Worm (Caenorhabditis elegans) whole organism, late embryonic: Measurements from ENCODE around the gene ZC443.4.

ENCODE experiments used
- K02D7.2 ChIP-seq: sonication (generic microtip); optimal IDR thresholded peaks from 2 replicates; lab custom pipeline; 2017; ENCODE audit warnings: mild to moderate bottlenecking, missing genetic modification characterization, missing compliant biosample characterization
- K09A11.1 ChIP-seq: sonication (generic microtip); optimal IDR thresholded peaks from 2 replicates; lab custom pipeline; 2017; ENCODE audit warnings: antibody characterized with exemption, mild to moderate bottlenecking, missing genetic modification characterization, missing compliant biosample characterization; ENCODE audit not compliant: insufficient read depth
- T23F11.4 ChIP-seq: fragments of 200-800 bp; sonication (Bioruptor generic); optimal IDR thresholded peaks from 2 replicates; lab custom pipeline; 2018; ENCODE audit warnings: mild to moderate bottlenecking, missing genetic modification characterization, missing compliant biosample characterization
- ahr-1 ChIP-seq: sonication (generic microtip); optimal IDR thresholded peaks from 2 replicates; lab custom pipeline; 2016; ENCODE audit warnings: missing genetic modification characterization, missing compliant biosample characterization
- ama-1 ChIP-seq: fragments of 150-350 bp; optimal IDR thresholded peaks from 2 replicates; lab custom pipeline; 2014
- ceh-14 ChIP-seq: sonication (generic microtip); optimal IDR thresholded peaks from 2 replicates; lab custom pipeline; 2016; ENCODE audit warnings: missing genotype, missing genetic modification characterization, missing compliant biosample characterization
- ceh-18 ChIP-seq: sonication (generic microtip); optimal IDR thresholded peaks from 2 replicates; lab custom pipeline; 2016; ENCODE audit warnings: missing genetic modification characterization, missing compliant biosample characterization
- ceh-19 ChIP-seq: fragments of 200-800 bp; sonication (Bioruptor generic); optimal IDR thresholded peaks from 2 replicates; lab custom pipeline; 2018; ENCODE audit warnings: mild to moderate bottlenecking, missing genetic modification characterization, missing compliant biosample characterization
- ceh-2 ChIP-seq: sonication (generic microtip); optimal IDR thresholded peaks from 2 replicates; lab custom pipeline; 2016; ENCODE audit warnings: missing genotype, missing genetic modification characterization, missing compliant biosample characterization
- ceh-24 ChIP-seq: sonication (generic microtip); optimal IDR thresholded peaks from 2 replicates; lab custom pipeline; 2016; ENCODE audit warnings: mild to moderate bottlenecking, missing genetic modification characterization, missing compliant biosample characterization
- ceh-30 ChIP-seq: fragments of 150-350 bp; optimal IDR thresholded peaks from 2 replicates; lab custom pipeline; 2014; ENCODE audit warnings: missing biosample characterization, missing genetic modification characterization
- ceh-31 ChIP-seq: sonication (generic microtip); optimal IDR thresholded peaks from 2 replicates; lab custom pipeline; 2016; ENCODE audit warnings: missing genetic modification characterization, missing compliant biosample characterization
- ceh-34 ChIP-seq: sonication (generic microtip); optimal IDR thresholded peaks from 2 replicates; lab custom pipeline; 2016; ENCODE audit warnings: mild to moderate bottlenecking, missing genetic modification characterization, missing compliant biosample characterization
- ceh-45 ChIP-seq: fragments of 200-800 bp; sonication (Bioruptor generic); IDR thresholded peaks from 2 replicates; pipeline ENCODE4 v1.3.6; 2022; ENCODE audit warnings: missing genetic modification reagents, missing genetic modification characterization, missing compliant biosample characterization
- ceh-48 ChIP-seq: sonication (generic microtip); optimal IDR thresholded peaks from 2 replicates; lab custom pipeline; 2016; ENCODE audit warnings: missing genetic modification characterization, inconsistent platforms, missing compliant biosample characterization
- che-1 ChIP-seq: sonication (generic microtip); optimal IDR thresholded peaks from 2 replicates; lab custom pipeline; 2016; ENCODE audit warnings: mild to moderate bottlenecking, missing genetic modification characterization, missing compliant biosample characterization
- dve-1 ChIP-seq: sonication (generic microtip); optimal IDR thresholded peaks from 2 replicates; lab custom pipeline; 2017; ENCODE audit warnings: antibody characterized with exemption, mild to moderate bottlenecking, missing genetic modification characterization, missing compliant biosample characterization
- elt-2 ChIP-seq: sonication (generic microtip); optimal IDR thresholded peaks from 2 replicates; lab custom pipeline; 2016; ENCODE audit warnings: missing genetic modification reagents, missing genetic modification characterization, missing compliant biosample characterization
- ets-4 ChIP-seq: sonication (generic microtip); optimal IDR thresholded peaks from 2 replicates; lab custom pipeline; 2016; ENCODE audit warnings: missing genetic modification characterization, missing compliant biosample characterization
- gmeb-2 ChIP-seq: sonication (generic microtip); optimal IDR thresholded peaks from 2 replicates; lab custom pipeline; 2016; ENCODE audit warnings: missing genetic modification characterization, inconsistent platforms, missing compliant biosample characterization
- hlh-8 ChIP-seq: sonication (generic microtip); optimal IDR thresholded peaks from 2 replicates; lab custom pipeline; 2016; ENCODE audit warnings: missing genotype, missing genetic modification characterization, missing compliant biosample characterization
- lim-6 ChIP-seq: sonication (generic microtip); optimal IDR thresholded peaks from 2 replicates; lab custom pipeline; 2016; ENCODE audit warnings: missing genetic modification characterization, missing compliant biosample characterization
- nfya-1 ChIP-seq: sonication (generic microtip); optimal IDR thresholded peaks from 2 replicates; lab custom pipeline; 2017; ENCODE audit warnings: missing genetic modification characterization, mild to moderate bottlenecking, missing compliant biosample characterization, antibody characterized with exemption, moderate library complexity
- pax-1 ChIP-seq: fragments of 150-350 bp; optimal IDR thresholded peaks from 2 replicates; lab custom pipeline; 2014; ENCODE audit warnings: missing biosample characterization, missing genetic modification characterization
- pha-4 ChIP-seq: fragments of 150-350 bp; optimal IDR thresholded peaks from 2 replicates; lab custom pipeline; 2018; ENCODE audit warnings: missing biosample characterization, missing genetic modification reagents, missing genetic modification characterization
- pqm-1 ChIP-seq: sonication (generic microtip); optimal IDR thresholded peaks from 2 replicates; lab custom pipeline; 2016; ENCODE audit warnings: missing genetic modification characterization, missing compliant biosample characterization
- pros-1 ChIP-seq: fragments of 150-350 bp; optimal IDR thresholded peaks from 2 replicates; lab custom pipeline; 2014; ENCODE audit warnings: missing biosample characterization, missing genetic modification reagents, missing genetic modification characterization
- rnt-1 ChIP-seq: sonication (generic microtip); optimal IDR thresholded peaks from 2 replicates; lab custom pipeline; 2016; ENCODE audit warnings: missing genetic modification characterization, missing compliant biosample characterization
- sox-2 ChIP-seq: fragments of 200-800 bp; sonication (Bioruptor generic); IDR thresholded peaks from 2 replicates; pipeline ENCODE4 v1.3.6; 2022; ENCODE audit warnings: missing genetic modification reagents, missing genetic modification characterization, missing compliant biosample characterization
- sox-4 ChIP-seq: sonication (generic microtip); optimal IDR thresholded peaks from 2 replicates; lab custom pipeline; 2017; ENCODE audit warnings: mild to moderate bottlenecking, missing genetic modification characterization, inconsistent platforms, missing compliant biosample characterization
- unc-3 ChIP-seq, 2 experiments: fragments of 200-800 bp in 1 of 2; sonication (Bioruptor generic) in 1 of 2; sonication (generic microtip) in 1 of 2; conservative IDR thresholded peaks in 1 of 2; optimal IDR thresholded peaks in 1 of 2; 2 replicates each; pipeline versions ENCODE4 v1.3.6 to Lab custom; 2016 to 2022; ENCODE audit warnings: missing compliant biosample characterization in 2 of 2, missing genetic modification characterization in 2 of 2, missing genetic modification reagents in 1 of 2
- unc-42 ChIP-seq: sonication (generic microtip); optimal IDR thresholded peaks from 2 replicates; lab custom pipeline; 2016; ENCODE audit warnings: missing genotype, missing genetic modification characterization, missing compliant biosample characterization
- unc-55 ChIP-seq: sonication (generic microtip); optimal IDR thresholded peaks from 2 replicates; lab custom pipeline; 2017; ENCODE audit warnings: missing biosample characterization, missing genetic modification reagents, missing genetic modification characterization
- unc-86 ChIP-seq: sonication (generic microtip); optimal IDR thresholded peaks from 2 replicates; lab custom pipeline; 2016; ENCODE audit warnings: missing genetic modification characterization, missing compliant biosample characterization
- zip-5 ChIP-seq: sonication (generic microtip); optimal IDR thresholded peaks from 2 replicates; lab custom pipeline; 2016; ENCODE audit warnings: missing genetic modification characterization, missing compliant biosample characterization

Gene ZC443.4

ce11 chrV:12795927-12796326 lies 23.8 kb downstream of the ZC443.4 start:
- no peak for TF ChIP-seq sox-4 (tag; lab: Kevin White, UChicago)
- peak; percentile 16 for TF ChIP-seq elt-2 (tag; lab: Kevin White, UChicago)
- TF ChIP-seq sox-2 (GFP tag; lab: Robert Waterston, UW), result no peak
- no peak for TF ChIP-seq dve-1 (tag; lab: Kevin White, UChicago)

DNA sequence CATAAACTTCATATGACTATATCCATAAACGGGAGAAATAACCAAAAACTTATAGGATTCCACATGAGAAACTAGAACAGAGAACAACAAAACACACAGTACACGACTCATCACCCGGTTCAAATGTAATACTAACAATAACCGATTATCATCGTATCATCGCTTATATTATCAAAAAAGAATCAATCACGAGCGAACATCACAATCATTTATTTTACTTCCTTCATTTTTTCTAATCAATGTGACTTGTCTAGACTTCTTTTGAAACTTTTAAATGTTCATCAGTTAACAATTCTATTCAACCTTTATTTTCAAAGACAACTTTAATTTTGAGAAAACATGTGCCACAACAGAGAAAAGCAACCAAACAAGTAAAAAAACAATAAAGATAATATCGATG lies 24.5 kb downstream of the ZC443.4 start, which contains the start of gene ugt-4:
TSS of gene ugt-4 (minus strand) at position 141 of the 400 bp plus-strand sequence.
- no peak for TF ChIP-seq lim-6 (tag; lab: Kevin White, UChicago)
- peak; percentile 21 for TF ChIP-seq elt-2 (tag; lab: Kevin White, UChicago)
- TF ChIP-seq, all 69 proteins: peak for 1

DNA sequence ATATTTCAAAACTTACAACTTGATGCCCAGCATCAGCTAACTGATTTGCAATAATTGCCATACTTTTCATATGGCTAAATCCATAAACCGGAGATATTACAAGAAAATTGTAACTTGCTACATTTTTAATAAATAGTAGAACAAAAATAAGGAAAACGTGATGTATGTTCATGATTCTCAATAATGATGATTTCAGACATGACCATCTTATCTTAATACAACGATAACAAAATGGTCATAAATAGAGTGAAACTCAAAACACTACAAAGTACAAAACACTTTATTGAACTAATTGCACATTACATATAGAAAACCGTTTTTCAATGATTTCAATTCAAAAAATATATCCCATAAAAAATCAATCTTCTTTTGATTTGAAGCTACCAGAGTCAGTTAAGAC lies 26.9 kb downstream of the ZC443.4 start, which contains the start of gene ugt-5:
TSS of gene ugt-5 (minus strand) at position 214 of the 400 bp plus-strand sequence.
- no peak for TF ChIP-seq pax-1
- no peak for TF ChIP-seq T23F11.4
- TF ChIP-seq che-1 (tag; lab: Kevin White, UChicago), result no peak
- no peak for TF ChIP-seq ets-4 (tag; lab: Kevin White, UChicago)
- no peak for TF ChIP-seq gmeb-2 (tag; lab: Kevin White, UChicago)
- TF ChIP-seq K02D7.2 (tag; lab: Kevin White, UChicago), result no peak
- TF ChIP-seq unc-3 (GFP tag; conservative IDR thresholded peaks at IDR 0.05; lab: Robert Waterston, UW), result no peak
- no peak for TF ChIP-seq unc-3 (tag; optimal IDR thresholded peaks at IDR 0.05; lab: Kevin White, UChicago)
- TF ChIP-seq ceh-14, result no peak
- no peak for TF ChIP-seq unc-55 (GFP tag; lab: Kevin White, UChicago)
- TF ChIP-seq pqm-1 (tag; lab: Kevin White, UChicago), result no peak
- TF ChIP-seq ceh-31 (tag; lab: Kevin White, UChicago), result no peak
- TF ChIP-seq ceh-30, result no peak
- no peak for TF ChIP-seq rnt-1 (tag; lab: Kevin White, UChicago)
- TF ChIP-seq K09A11.1 (tag; lab: Kevin White, UChicago), result no peak
- no peak for TF ChIP-seq zip-5 (tag; lab: Kevin White, UChicago)

ce11 chrV:12790188-12790587 lies 29.5 kb downstream of the ZC443.4 start, which contains the start of gene srbc-43:
srbc-43 (minus strand) TSS chrV:12790518.
- TF ChIP-seq ceh-34 (tag; lab: Kevin White, UChicago) (no peak), pros-1 (tag; lab: Kevin White, UChicago) (no peak), pax-1 (no peak), K09A11.1 (tag; lab: Kevin White, UChicago) (no peak), ceh-30 (no peak), ceh-31 (tag; lab: Kevin White, UChicago) (no peak), nfya-1 (no peak), ceh-45 (GFP tag; lab: Robert Waterston, UW) (no peak), ceh-2 (no peak), ceh-19 (GFP tag; lab: Kevin White, UChicago) (no peak), pha-4 (tag; lab: Kevin White, UChicago) (no peak), pqm-1 (tag; lab: Kevin White, UChicago) (no peak), ceh-24 (tag; lab: Kevin White, UChicago) (no peak), ceh-18 (tag; lab: Kevin White, UChicago) (no peak), sox-2 (GFP tag; lab: Robert Waterston, UW) (no peak)

DNA sequence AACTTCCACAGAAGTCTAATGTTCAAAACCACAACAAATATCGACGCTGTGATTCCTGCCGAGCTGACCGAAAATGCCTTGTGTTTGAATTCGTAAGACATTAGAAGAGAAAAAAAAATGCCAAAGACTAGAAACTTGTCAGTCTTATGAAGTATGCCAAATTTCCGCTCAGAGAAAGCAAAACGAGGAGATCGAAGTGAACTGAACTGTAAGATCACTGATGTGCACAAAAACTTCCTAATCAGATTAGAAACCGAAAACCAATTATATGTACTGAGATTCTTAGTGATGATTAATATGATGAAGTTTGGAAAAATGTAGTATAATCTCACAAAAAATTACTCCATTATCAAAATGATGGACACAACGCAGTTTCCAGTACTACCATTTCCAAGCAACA lies 31.2 kb downstream of the ZC443.4 start, which contains the start of gene srbc-44:
TSS of gene srbc-44 (minus strand) at position 101 of the 400 bp plus-strand sequence.
- no peak for TF ChIP-seq hlh-8 (tag; lab: Kevin White, UChicago)
- no peak for TF ChIP-seq pha-4 (tag; lab: Kevin White, UChicago)
- TF ChIP-seq unc-42 (tag; lab: Kevin White, UChicago), result no peak
- TF ChIP-seq gmeb-2 (tag; lab: Kevin White, UChicago), result no peak
- no peak for TF ChIP-seq ama-1
- TF ChIP-seq ceh-24 (tag; lab: Kevin White, UChicago), result no peak
- TF ChIP-seq ahr-1 (tag; lab: Kevin White, UChicago), result no peak
- TF ChIP-seq ceh-48, result no peak
- no peak for TF ChIP-seq unc-86 (tag; lab: Kevin White, UChicago)
- TF ChIP-seq dve-1 (tag; lab: Kevin White, UChicago), result no peak
